Worm (Caenorhabditis elegans) whole organism, L4 larva: ENCODE results near the gene zig-4.

Experiments
- D1046.2 ChIP-seq: fragments of 200-800 bp; sonication (Bioruptor generic); IDR thresholded peaks from 2 replicates; pipeline ENCODE4 v1.3.6; 2022; ENCODE audit warnings: missing genetic modification characterization, missing compliant biosample characterization
- F37D6.2 ChIP-seq: sonication (generic microtip); optimal IDR thresholded peaks from 2 replicates; lab custom pipeline; 2016; ENCODE audit warnings: mild to moderate bottlenecking, missing genetic modification characterization, missing compliant biosample characterization
- Y105C5A.15 ChIP-seq: fragments of 200-800 bp; sonication (Bioruptor generic); IDR thresholded peaks from 2 replicates; pipeline ENCODE4 v1.3.6; 2022; ENCODE audit warnings: missing genetic modification characterization, missing compliant biosample characterization
- ZK546.5 ChIP-seq, 2 experiments: sonication (generic microtip); optimal IDR thresholded peaks; 2 replicates each; lab custom pipeline; 2017; ENCODE audit warnings: missing biosample characterization in 2 of 2, missing genetic modification characterization in 2 of 2
- aha-1 ChIP-seq: fragments of 150-350 bp; peaks from one replicate; lab custom pipeline; 2014; ENCODE audit warnings: missing biosample characterization, missing genetic modification characterization
- ama-1 ChIP-seq: fragments of 150-350 bp; optimal IDR thresholded peaks from 2 replicates; lab custom pipeline; 2014; ENCODE audit warnings: inconsistent platforms, mixed read lengths
- ceh-32 ChIP-seq: sonication (generic microtip); optimal IDR thresholded peaks from 2 replicates; lab custom pipeline; 2016; ENCODE audit warnings: mild to moderate bottlenecking, missing genetic modification characterization, missing compliant biosample characterization; ENCODE audit not compliant: poor library complexity
- ceh-44 ChIP-seq: fragments of 200-800 bp; sonication (Bioruptor generic); IDR thresholded peaks from 2 replicates; pipeline ENCODE4 v1.3.6; 2022; ENCODE audit warnings: missing genetic modification reagents, missing genetic modification characterization, missing compliant biosample characterization
- ceh-62 ChIP-seq: sonication (generic microtip); optimal IDR thresholded peaks from 2 replicates; lab custom pipeline; 2017; ENCODE audit warnings: missing biosample characterization, missing genetic modification characterization
- ceh-82 ChIP-seq: sonication (generic microtip); optimal IDR thresholded peaks from 2 replicates; lab custom pipeline; 2017; ENCODE audit warnings: missing biosample characterization, missing genetic modification characterization
- ces-1 ChIP-seq: fragments of 150-350 bp; sonication (generic microtip); optimal IDR thresholded peaks from 4 replicates; lab custom pipeline; 2014; ENCODE audit warnings: missing biosample characterization, missing genetic modification reagents, missing genetic modification characterization
- daf-12 ChIP-seq: fragments of 150-350 bp; optimal IDR thresholded peaks from 2 replicates; lab custom pipeline; 2014; ENCODE audit warnings: missing biosample characterization, missing genetic modification reagents, missing genetic modification characterization
- daf-16 ChIP-seq, 3 experiments: sonication (generic microtip); optimal IDR thresholded peaks; 2 replicates each; lab custom pipeline; 2016 to 2017; ENCODE audit warnings: missing genetic modification characterization in 3 of 3, missing genetic modification reagents in 3 of 3, mild to moderate bottlenecking in 2 of 3, missing compliant biosample characterization in 2 of 3, missing biosample characterization in 1 of 3, moderate library complexity in 1 of 3
- dmd-6 ChIP-seq: fragments of 200-800 bp; sonication (Bioruptor generic); IDR thresholded peaks from 2 replicates; pipeline ENCODE4 v1.3.6; 2022; ENCODE audit warnings: missing genetic modification reagents, missing genetic modification characterization, missing compliant biosample characterization
- dpl-1 ChIP-seq: fragments of 150-350 bp; optimal IDR thresholded peaks from 2 replicates; lab custom pipeline; 2014; ENCODE audit warnings: missing biosample characterization, missing genetic modification reagents, missing genetic modification characterization
- dve-1 ChIP-seq: sonication (generic microtip); optimal IDR thresholded peaks from 2 replicates; lab custom pipeline; 2017; ENCODE audit warnings: antibody characterized with exemption, mild to moderate bottlenecking, missing genetic modification characterization, missing compliant biosample characterization; ENCODE audit not compliant: insufficient read depth
- fos-1 ChIP-seq: fragments of 150-350 bp; optimal IDR thresholded peaks from 2 replicates; lab custom pipeline; 2014; ENCODE audit warnings: missing biosample characterization, missing genetic modification characterization
- hlh-11 ChIP-seq: fragments of 200-800 bp; sonication (Bioruptor generic); optimal IDR thresholded peaks from 2 replicates; lab custom pipeline; 2018; ENCODE audit warnings: mild to moderate bottlenecking, missing genetic modification characterization, missing compliant biosample characterization
- hlh-30 ChIP-seq: sonication (generic microtip); optimal IDR thresholded peaks from 2 replicates; lab custom pipeline; 2017; ENCODE audit warnings: antibody characterized with exemption, mild to moderate bottlenecking, missing genetic modification characterization, missing compliant biosample characterization; ENCODE audit not compliant: insufficient read depth
- hmg-1.1 ChIP-seq: fragments of 200-800 bp; sonication (Bioruptor generic); IDR thresholded peaks from 2 replicates; pipeline ENCODE4 v1.3.6; 2022; ENCODE audit warnings: missing genetic modification reagents, missing genetic modification characterization, missing compliant biosample characterization
- jun-1 ChIP-seq: fragments of 150-350 bp; optimal IDR thresholded peaks from 2 replicates; lab custom pipeline; 2014; ENCODE audit warnings: missing biosample characterization, missing genetic modification reagents, missing genetic modification characterization
- lim-7 ChIP-seq: fragments of 200-800 bp; sonication (Bioruptor generic); IDR thresholded peaks from 2 replicates; pipeline ENCODE4 v1.3.6; 2022; ENCODE audit warnings: missing genetic modification characterization, missing compliant biosample characterization
- lin-1 ChIP-seq: fragments of 200-800 bp; sonication (Bioruptor generic); IDR thresholded peaks from 2 replicates; pipeline ENCODE4 v1.3.6; 2022; ENCODE audit warnings: missing genetic modification reagents, missing genetic modification characterization, missing compliant biosample characterization
- lin-13 ChIP-seq: fragments of 150-350 bp; optimal IDR thresholded peaks from 2 replicates; lab custom pipeline; 2014; ENCODE audit warnings: missing biosample characterization, missing genetic modification reagents, missing genetic modification characterization
- lin-15B ChIP-seq: fragments of 150-350 bp; sonication (generic microtip); optimal IDR thresholded peaks from 3 replicates; lab custom pipeline; 2014; ENCODE audit warnings: missing biosample characterization, missing genetic modification characterization
- lin-38 ChIP-seq: fragments of 200-800 bp; sonication (Bioruptor generic); IDR thresholded peaks from 2 replicates; pipeline ENCODE4 v1.3.6; 2022; ENCODE audit warnings: missing genetic modification reagents, missing genetic modification characterization, missing compliant biosample characterization
- lir-3 ChIP-seq: sonication (generic microtip); optimal IDR thresholded peaks from 2 replicates; lab custom pipeline; 2016; ENCODE audit warnings: mild to moderate bottlenecking, missing genetic modification characterization, missing compliant biosample characterization
- madf-9 ChIP-seq: fragments of 200-800 bp; sonication (Bioruptor generic); conservative IDR thresholded peaks from 2 replicates; pipeline ENCODE4 v1.3.6; 2022; ENCODE audit warnings: missing genetic modification reagents, missing genetic modification characterization, missing compliant biosample characterization
- mdl-1 ChIP-seq, 2 experiments: fragments of 150-350 bp in 1 of 2; sonication (generic microtip) in 1 of 2; optimal IDR thresholded peaks; 2 replicates each; lab custom pipeline; 2014 to 2017; ENCODE audit warnings: missing biosample characterization in 2 of 2, missing genetic modification characterization in 2 of 2
- mep-1 ChIP-seq: fragments of 150-350 bp; sonication (generic microtip); optimal IDR thresholded peaks from 3 replicates; lab custom pipeline; 2014; ENCODE audit warnings: missing biosample characterization, missing genetic modification characterization
- mes-2 ChIP-seq: sonication (generic microtip); optimal IDR thresholded peaks from 2 replicates; lab custom pipeline; 2016; ENCODE audit warnings: missing genotype, mild to moderate bottlenecking, missing genetic modification characterization, missing compliant biosample characterization; ENCODE audit not compliant: poor library complexity, severe bottlenecking
- nhr-10 ChIP-seq: fragments of 150-350 bp; optimal IDR thresholded peaks from 2 replicates; lab custom pipeline; 2014; ENCODE audit warnings: missing biosample characterization, missing genetic modification characterization
- nhr-11 ChIP-seq: fragments of 150-350 bp; optimal IDR thresholded peaks from 2 replicates; lab custom pipeline; 2014; ENCODE audit warnings: missing biosample characterization, missing genetic modification characterization
- nhr-25 ChIP-seq: sonication (generic microtip); optimal IDR thresholded peaks from 2 replicates; lab custom pipeline; 2017; ENCODE audit warnings: missing genetic modification characterization, mild to moderate bottlenecking, missing compliant biosample characterization, antibody characterized with exemption, moderate library complexity, borderline replicate concordance; ENCODE audit not compliant: insufficient read depth
- nhr-28 ChIP-seq: fragments of 150-350 bp; optimal IDR thresholded peaks from 2 replicates; lab custom pipeline; 2014; ENCODE audit warnings: missing biosample characterization, missing genetic modification characterization
- nhr-41 ChIP-seq: fragments of 200-800 bp; sonication (Bioruptor generic); IDR thresholded peaks from 2 replicates; pipeline ENCODE4 v1.3.6; 2022; ENCODE audit warnings: missing genetic modification reagents, missing genetic modification characterization, missing compliant biosample characterization
- nhr-42 ChIP-seq: fragments of 200-800 bp; sonication (Bioruptor generic); IDR thresholded peaks from 2 replicates; pipeline ENCODE4 v1.3.6; 2022; ENCODE audit warnings: missing genetic modification characterization, missing compliant biosample characterization
- nhr-48 ChIP-seq: sonication (generic microtip); optimal IDR thresholded peaks from 2 replicates; lab custom pipeline; 2016; ENCODE audit warnings: mild to moderate bottlenecking, missing genetic modification characterization, missing compliant biosample characterization
- nhr-6 ChIP-seq: fragments of 150-350 bp; optimal IDR thresholded peaks from 2 replicates; lab custom pipeline; 2014; ENCODE audit warnings: missing biosample characterization, missing genetic modification characterization
- pha-4 ChIP-seq, 2 experiments: fragments of 150-350 bp in 1 of 2; fragments of 200-800 bp in 1 of 2; sonication (Bioruptor generic) in 1 of 2; IDR thresholded peaks in 1 of 2; optimal IDR thresholded peaks in 1 of 2; 2 replicates each; pipeline versions ENCODE4 v1.3.6 to Lab custom; 2014 to 2022; ENCODE audit warnings: missing genetic modification characterization in 2 of 2, missing genetic modification reagents in 2 of 2, missing biosample characterization in 1 of 2, missing compliant biosample characterization in 1 of 2
- pqm-1 ChIP-seq: sonication (generic microtip); optimal IDR thresholded peaks from 2 replicates; lab custom pipeline; 2017; ENCODE audit warnings: missing biosample characterization, missing genetic modification characterization
- set-16 ChIP-seq: fragments of 200-800 bp; sonication (Bioruptor generic); IDR thresholded peaks from 2 replicates; pipeline ENCODE4 v1.3.6; 2022; ENCODE audit warnings: missing genetic modification reagents, missing genetic modification characterization, missing compliant biosample characterization
- skn-1 ChIP-seq: fragments of 150-350 bp; optimal IDR thresholded peaks from 2 replicates; lab custom pipeline; 2014; ENCODE audit warnings: missing biosample characterization, missing genetic modification characterization
- snpc-4 ChIP-seq: fragments of 150-350 bp; optimal IDR thresholded peaks from 2 replicates; lab custom pipeline; 2014; ENCODE audit warnings: missing biosample characterization, missing genetic modification characterization
- tag-97 ChIP-seq: fragments of 200-800 bp; sonication (Bioruptor generic); IDR thresholded peaks from 2 replicates; pipeline ENCODE4 v1.3.6; 2022; ENCODE audit warnings: missing genetic modification characterization, missing compliant biosample characterization
- tra-1 ChIP-seq: fragments of 200-800 bp; sonication (Bioruptor generic); IDR thresholded peaks from 2 replicates; pipeline ENCODE4 v1.3.6; 2022; ENCODE audit warnings: missing genetic modification reagents, missing genetic modification characterization, missing compliant biosample characterization
- unc-62 ChIP-seq, 3 experiments: fragments of 150-350 bp in 1 of 3; sonication (generic microtip); optimal IDR thresholded peaks in 2 of 3; peaks in 1 of 3; 1 replicate in 1 of 3; 2 replicates in 2 of 3; lab custom pipeline; 2014 to 2017; ENCODE audit warnings: missing biosample characterization in 3 of 3, missing genetic modification characterization in 3 of 3, missing genetic modification reagents in 3 of 3, missing genotype in 1 of 3
- zip-11 ChIP-seq: fragments of 200-800 bp; sonication (Bioruptor generic); IDR thresholded peaks from 2 replicates; pipeline ENCODE4 v1.3.6; 2022; ENCODE audit warnings: missing genetic modification characterization, missing compliant biosample characterization
- ztf-11 ChIP-seq: fragments of 150-350 bp; optimal IDR thresholded peaks from 2 replicates; lab custom pipeline; 2014; ENCODE audit warnings: missing biosample characterization, missing genetic modification characterization
- ztf-7 ChIP-seq: fragments of 150-350 bp; optimal IDR thresholded peaks from 2 replicates; lab custom pipeline; 2014; ENCODE audit warnings: missing biosample characterization, missing genetic modification characterization

zig-4 gene

ce11 chrX:7962056-7962485 lies 36.8 kb downstream of the zig-4 start (continued):
- TF ChIP-seq set-16 (GFP tag; lab: Robert Waterston, UW) (no peak), lin-38 (GFP tag; lab: Robert Waterston, UW) (no peak), daf-16 (GFP tag; optimal IDR thresholded peaks at IDR 0.05; lab: Kevin White, UChicago) (peak in 1 of 2 experiments; percentile 71), daf-16 (tag; optimal IDR thresholded peaks at IDR 0.05; lab: Kevin White, UChicago) (peak; percentile 98), daf-12 (tag; lab: Kevin White, UChicago) (no peak), tag-97 (GFP tag; lab: Robert Waterston, UW) (no peak), nhr-11 (tag; lab: Kevin White, UChicago) (no peak), hlh-30 (tag; lab: Kevin White, UChicago) (peak; percentile 84), mes-2 (tag; lab: Kevin White, UChicago) (peak; percentile 32), D1046.2 (no peak), nhr-48 (tag; lab: Kevin White, UChicago) (peak; percentile 92), F37D6.2 (tag; lab: Kevin White, UChicago) (no peak), unc-62 (GFP tag; optimal IDR thresholded peaks at IDR 0.05 in 1 of 2; lab: Kevin White, UChicago) (peak in 1 of 2 experiments; percentile 71), unc-62 (tag; optimal IDR thresholded peaks at IDR 0.05; lab: Kevin White, UChicago) (no peak), ama-1 (lab: Kevin White, UChicago) (no peak), nhr-10 (tag; lab: Kevin White, UChicago) (peak; percentile 60), ces-1 (GFP tag; lab: Kevin White, UChicago) (no peak), lin-15B (no peak), ceh-32 (tag; lab: Kevin White, UChicago) (no peak), hlh-11 (tag; lab: Kevin White, UChicago) (peak; percentile 98), ztf-7 (no peak), ceh-44 (GFP tag; lab: Robert Waterston, UW) (no peak), Y105C5A.15 (GFP tag; lab: Robert Waterston, UW) (no peak), nhr-25 (tag; lab: Kevin White, UChicago) (peak; percentile 46), fos-1 (tag; lab: Kevin White, UChicago) (no peak), pqm-1 (peak; percentile 100), ZK546.5 (tag; optimal IDR thresholded peaks at IDR 0.05; lab: Kevin White, UChicago) (no peak), tra-1 (peak; percentile 78), madf-9 (GFP tag; lab: Robert Waterston, UW) (no peak), lir-3 (tag; lab: Kevin White, UChicago) (no peak), ceh-62 (tag; lab: Kevin White, UChicago) (no peak), lim-7 (GFP tag; lab: Robert Waterston, UW) (no peak), skn-1 (no peak), mdl-1 (tag; optimal IDR thresholded peaks at IDR 0.05; lab: Kevin White, UChicago) (peak in 1 of 2 experiments; percentile 82), lin-13 (no peak), hmg-1.1 (GFP tag; lab: Robert Waterston, UW) (peak; percentile 58), jun-1 (tag; lab: Kevin White, UChicago) (peak; percentile 65), mep-1 (tag; lab: Kevin White, UChicago) (peak; percentile 69), nhr-6 (tag; lab: Kevin White, UChicago) (peak; percentile 68), lin-1 (GFP tag; lab: Robert Waterston, UW) (peak; percentile 84), zip-11 (GFP tag; lab: Robert Waterston, UW) (no peak), dve-1 (tag; lab: Kevin White, UChicago) (peak; percentile 89), snpc-4 (no peak), pha-4 (GFP tag; IDR thresholded peaks at IDR 0.05; lab: Robert Waterston, UW) (peak; percentile 63; the same call in 1 of the 2 replicates), pha-4 (tag; optimal IDR thresholded peaks at IDR 0.05; lab: Kevin White, UChicago) (no peak), nhr-42 (GFP tag; lab: Robert Waterston, UW) (peak; percentile 72; the same call in 1 of the 2 replicates), dmd-6 (peak; percentile 96), aha-1 (tag; lab: Kevin White, UChicago) (no peak), nhr-28 (tag; lab: Kevin White, UChicago) (peak; percentile 94), ceh-82 (tag; lab: Kevin White, UChicago) (no peak), dpl-1 (GFP tag; lab: Kevin White, UChicago) (no peak), ztf-11 (tag; lab: Kevin White, UChicago) (no peak), nhr-41 (no peak)
